Worm (Caenorhabditis elegans): ENCODE data around the gene C51E3.10.

Gene C51E3.10

ce11 chrV:10158528-10158927, 2.4 kb downstream of the C51E3.10 start, which contains the start of gene srsx-30:
TSS of gene srsx-30 (plus strand) at chrV:10158828.
- TF ChIP-seq egl-27 (tag; optimal IDR thresholded peaks at IDR 0.05) (no peak), pha-4 (tag; optimal IDR thresholded peaks at IDR 0.05) (no peak), fkh-10 (GFP tag; optimal IDR thresholded peaks at IDR 0.05) (no peak), fos-1 (tag; optimal IDR thresholded peaks at IDR 0.05) (no peak), ZK546.5 (tag; optimal IDR thresholded peaks at IDR 0.05) (no peak), sea-2 (GFP tag; optimal IDR thresholded peaks at IDR 0.05) (no peak), ceh-82 (tag; optimal IDR thresholded peaks at IDR 0.05) (no peak), zag-1 (tag; optimal IDR thresholded peaks at IDR 0.05) (no peak), mdl-1 (tag; optimal IDR thresholded peaks at IDR 0.05) (no peak), tbx-2 (tag; optimal IDR thresholded peaks at IDR 0.05) (no peak), nhr-77 (tag; optimal IDR thresholded peaks at IDR 0.05) (no peak), lin-39 (tag; optimal IDR thresholded peaks at IDR 0.05) (no peak), aly-2 (tag; optimal IDR thresholded peaks at IDR 0.05) (no peak), unc-39 (tag; optimal IDR thresholded peaks at IDR 0.05) (no peak), jun-1 (tag; optimal IDR thresholded peaks at IDR 0.05) (no peak), nhr-23 (tag; optimal IDR thresholded peaks at IDR 0.05) (no peak), ceh-16 (tag; optimal IDR thresholded peaks at IDR 0.05) (no peak), eor-1 (tag; optimal IDR thresholded peaks at IDR 0.05) (no peak), hmg-11 (tag; optimal IDR thresholded peaks at IDR 0.05) (no peak)

- TF ChIP-seq eor-1 (tag; optimal IDR thresholded peaks at IDR 0.05): no peak
- no peak for TF ChIP-seq tbx-2 (tag; optimal IDR thresholded peaks at IDR 0.05)
- no peak for TF ChIP-seq ZK546.5 (tag; optimal IDR thresholded peaks at IDR 0.05)
- TF ChIP-seq nhr-11 (tag; optimal IDR thresholded peaks at IDR 0.05): no peak
- no peak for TF ChIP-seq fkh-10 (GFP tag; optimal IDR thresholded peaks at IDR 0.05)
- no peak for TF ChIP-seq ama-1 (optimal IDR thresholded peaks at IDR 0.05)
- no peak for TF ChIP-seq daf-12 (tag; optimal IDR thresholded peaks at IDR 0.05)
- TF ChIP-seq elt-2 (tag; optimal IDR thresholded peaks at IDR 0.05): no peak
- TF ChIP-seq ceh-82 (tag; optimal IDR thresholded peaks at IDR 0.05): no peak
- no peak for TF ChIP-seq aly-2 (tag; optimal IDR thresholded peaks at IDR 0.05)
- no peak for TF ChIP-seq nhr-25 (tag; optimal IDR thresholded peaks at IDR 0.05)
- no peak for TF ChIP-seq jun-1 (tag; optimal IDR thresholded peaks at IDR 0.05)
- TF ChIP-seq mml-1 (tag; optimal IDR thresholded peaks at IDR 0.05): no peak
- TF ChIP-seq lsy-12 (tag; optimal IDR thresholded peaks at IDR 0.05): no peak
- no peak for TF ChIP-seq nhr-28 (tag; optimal IDR thresholded peaks at IDR 0.05)
- TF ChIP-seq elt-1 (tag; optimal IDR thresholded peaks at IDR 0.05): no peak
- TF ChIP-seq nhr-76 (tag; optimal IDR thresholded peaks at IDR 0.05): no peak
- TF ChIP-seq snpc-4 (tag; optimal IDR thresholded peaks at IDR 0.05): no peak
Observed at ce11 chrV:10154698-10155097, 6.2 kb downstream of the C51E3.10 start, which contains the start of gene srsx-29. TSS of gene srsx-29 (plus strand) at chrV:10154998.

ce11 chrV:10153076-10153475, 7.9 kb downstream of the C51E3.10 start:
- no peak for TF ChIP-seq elt-3 (tag; optimal IDR thresholded peaks at IDR 0.05)

- TF ChIP-seq ZK546.5 (tag; optimal IDR thresholded peaks at IDR 0.05): no peak
- no peak for TF ChIP-seq mml-1 (tag; optimal IDR thresholded peaks at IDR 0.05)
- TF ChIP-seq ceh-28 (tag; optimal IDR thresholded peaks at IDR 0.05): no peak
- no peak for TF ChIP-seq unc-62 (GFP tag; optimal IDR thresholded peaks at IDR 0.05)
- no peak for TF ChIP-seq hmg-11 (tag; optimal IDR thresholded peaks at IDR 0.05)
- no peak for TF ChIP-seq nhr-67 (tag; optimal IDR thresholded peaks at IDR 0.05)
- TF ChIP-seq nhr-237 (tag; optimal IDR thresholded peaks at IDR 0.05): no peak
- TF ChIP-seq fkh-10 (GFP tag; optimal IDR thresholded peaks at IDR 0.05): no peak
- no peak for TF ChIP-seq mdl-1 (tag; optimal IDR thresholded peaks at IDR 0.05)
- no peak for TF ChIP-seq ceh-82 (tag; optimal IDR thresholded peaks at IDR 0.05)
- TF ChIP-seq jun-1 (tag; optimal IDR thresholded peaks at IDR 0.05): no peak
- no peak for TF ChIP-seq tbx-2 (tag; optimal IDR thresholded peaks at IDR 0.05)
- TF ChIP-seq elt-2 (tag; optimal IDR thresholded peaks at IDR 0.05): no peak
- TF ChIP-seq nhr-25 (tag; optimal IDR thresholded peaks at IDR 0.05): no peak
- TF ChIP-seq nhr-76 (tag; optimal IDR thresholded peaks at IDR 0.05): no peak
- TF ChIP-seq pqm-1 (tag; optimal IDR thresholded peaks at IDR 0.05): no peak
- no peak for TF ChIP-seq sea-2 (GFP tag; optimal IDR thresholded peaks at IDR 0.05)
- no peak for TF ChIP-seq ama-1 (optimal IDR thresholded peaks at IDR 0.05)
- TF ChIP-seq ztf-4 (tag; optimal IDR thresholded peaks at IDR 0.05): no peak
- TF ChIP-seq nhr-23 (tag; optimal IDR thresholded peaks at IDR 0.05): no peak
Observed at ce11 chrV:10152278-10152677, 8.7 kb downstream of the C51E3.10 start, which contains the start of gene srsx-28. TSS of gene srsx-28 (plus strand) at chrV:10152578.
